Fruit fly (Drosophila melanogaster) whole organism, prepupa: ENCODE measurements around the gene CG14096.

Experiments used
- CG11294 ChIP-seq: fragments of 200-800 bp; sonication (Bioruptor generic); IDR thresholded peaks from 2 replicates; pipeline ENCODE4 v1.3.6; 2022; ENCODE audit warnings: missing biosample characterization, missing genetic modification characterization
- CG11902 ChIP-seq: fragments of 200-800 bp; sonication (Bioruptor generic); optimal IDR thresholded peaks from 3 replicates; lab custom pipeline; 2016; ENCODE audit warnings: missing biosample characterization, missing genetic modification characterization
- CG31627 ChIP-seq: fragments of 200-800 bp; sonication (Bioruptor generic); optimal IDR thresholded peaks from 3 replicates; lab custom pipeline; 2016; ENCODE audit warnings: missing biosample characterization, missing genetic modification characterization
- CG32006 ChIP-seq: fragments of 200-800 bp; sonication (Bioruptor generic); optimal IDR thresholded peaks from 3 replicates; lab custom pipeline; 2017; ENCODE audit warnings: missing biosample characterization, mild to moderate bottlenecking, missing genetic modification characterization
- CG34406 ChIP-seq: fragments of 200-800 bp; sonication (Bioruptor generic); optimal IDR thresholded peaks from 3 replicates; lab custom pipeline; 2016; ENCODE audit warnings: missing biosample characterization, missing genetic modification characterization
- CG6792 ChIP-seq: fragments of 200-800 bp; sonication (Bioruptor generic); optimal IDR thresholded peaks from 3 replicates; lab custom pipeline; 2016; ENCODE audit warnings: missing biosample characterization, missing genetic modification characterization
- CG8319 ChIP-seq: fragments of 200-800 bp; sonication (Bioruptor generic); optimal IDR thresholded peaks from 3 replicates; lab custom pipeline; 2016; ENCODE audit warnings: missing biosample characterization, missing genetic modification characterization
- Eip78C ChIP-seq: fragments of 200-800 bp; sonication (Bioruptor generic); peaks from one replicate; lab custom pipeline; 2016; ENCODE audit warnings: missing biosample characterization, missing genetic modification characterization
- Gug ChIP-seq: fragments of 200-800 bp; sonication (Bioruptor generic); IDR thresholded peaks from 2 replicates; pipeline ENCODE4 v1.3.6; 2022; ENCODE audit warnings: missing biosample characterization, missing genetic modification characterization
- Hr39 ChIP-seq: fragments of 200-800 bp; sonication (Bioruptor generic); optimal IDR thresholded peaks from 2 replicates; lab custom pipeline; 2016; ENCODE audit warnings: missing biosample characterization, missing genetic modification characterization
- OdsH ChIP-seq: fragments of 200-800 bp; sonication (Bioruptor generic); optimal IDR thresholded peaks from 3 replicates; lab custom pipeline; 2016; ENCODE audit warnings: missing biosample characterization, missing genetic modification characterization
- Smox ChIP-seq: fragments of 200-800 bp; sonication (Bioruptor generic); optimal IDR thresholded peaks from 3 replicates; lab custom pipeline; 2016; ENCODE audit warnings: missing biosample characterization, missing genetic modification characterization
- Sox15 ChIP-seq: fragments of 200-800 bp; sonication (Bioruptor generic); optimal IDR thresholded peaks from 3 replicates; lab custom pipeline; 2016; ENCODE audit warnings: missing biosample characterization, missing genetic modification characterization
- achi ChIP-seq: fragments of 200-800 bp; sonication (Bioruptor generic); optimal IDR thresholded peaks from 3 replicates; lab custom pipeline; 2016; ENCODE audit warnings: missing biosample characterization, missing genetic modification characterization
- dac ChIP-seq: fragments of 200-800 bp; sonication (Bioruptor generic); optimal IDR thresholded peaks from 2 replicates; lab custom pipeline; 2017; ENCODE audit warnings: missing biosample characterization, mild to moderate bottlenecking, missing genetic modification characterization
- eg ChIP-seq: fragments of 200-800 bp; sonication (Bioruptor generic); IDR thresholded peaks from 3 replicates; pipeline ENCODE4 v1.3.6; 2022; ENCODE audit warnings: missing biosample characterization, missing genetic modification characterization
- fd85E ChIP-seq: fragments of 200-800 bp; sonication (Bioruptor generic); optimal IDR thresholded peaks from 3 replicates; lab custom pipeline; 2016; ENCODE audit warnings: missing biosample characterization, missing genetic modification characterization
- fkh ChIP-seq: fragments of 200-800 bp; sonication (Bioruptor generic); optimal IDR thresholded peaks from 3 replicates; lab custom pipeline; 2017; ENCODE audit warnings: missing biosample characterization, mild to moderate bottlenecking, missing genetic modification characterization, moderate library complexity
- pdm3 ChIP-seq: fragments of 200-800 bp; sonication (Bioruptor generic); optimal IDR thresholded peaks from 3 replicates; lab custom pipeline; 2016; ENCODE audit warnings: missing biosample characterization, missing genetic modification characterization
- salr ChIP-seq, 2 experiments: fragments of 200-800 bp; sonication (Bioruptor generic); optimal IDR thresholded peaks; 3 replicates each; lab custom pipeline; 2016 to 2018; ENCODE audit warnings: missing biosample characterization in 2 of 2, missing genetic modification characterization in 2 of 2, mild to moderate bottlenecking in 1 of 2
- spab ChIP-seq: fragments of 200-800 bp; sonication (Bioruptor generic); optimal IDR thresholded peaks from 2 replicates; lab custom pipeline; 2017; ENCODE audit warnings: missing biosample characterization, mild to moderate bottlenecking, missing genetic modification characterization, missing genetic modification reagents

CG14096 gene

dm6 chr3L:19442239-19442638, 24.6 kb downstream of the CG14096 start (continued):
- TF ChIP-seq achi (GFP tag; lab: Kevin White, UChicago) (peak; percentile 13), CG6792 (GFP tag; lab: Kevin White, UChicago) (peak; percentile 0), Eip78C (GFP tag; lab: Kevin White, UChicago) (peak; percentile 72), Sox15 (GFP tag; lab: Kevin White, UChicago) (no peak), pdm3 (GFP tag; lab: Kevin White, UChicago) (no peak), CG31627 (GFP tag; lab: Kevin White, UChicago) (no peak), Smox (GFP tag; lab: Kevin White, UChicago) (no peak), fkh (GFP tag; lab: Kevin White, UChicago) (no peak), Gug (GFP tag; lab: Robert Waterston, UW) (no peak), salr (GFP tag; optimal IDR thresholded peaks at IDR 0.05; lab: Kevin White, UChicago) (no peak), dac (GFP tag; lab: Kevin White, UChicago) (no peak), CG8319 (GFP tag; lab: Kevin White, UChicago) (no peak), spab (peak; percentile 11), fd85E (no peak), Hr39 (GFP tag; lab: Kevin White, UChicago) (no peak), eg (GFP tag; lab: Robert Waterston, UW) (no peak), OdsH (GFP tag; lab: Kevin White, UChicago) (peak; percentile 13), CG11294 (GFP tag; lab: Robert Waterston, UW) (no peak), CG32006 (GFP tag; lab: Kevin White, UChicago) (no peak), CG34406 (GFP tag; lab: Kevin White, UChicago) (no peak), CG11902 (GFP tag; lab: Kevin White, UChicago) (no peak)
